Fruit fly (Drosophila melanogaster) whole organism, embryonic: ENCODE results near the gene Shmt.

Experiments
- Aef1 ChIP-seq: fragments of 200-800 bp; sonication (Bioruptor generic); IDR thresholded peaks from 3 replicates; pipeline ENCODE4 v1.3.6; 2022; ENCODE audit warnings: missing biosample characterization, missing genetic modification characterization
- Awh ChIP-seq: fragments of 200-800 bp; sonication (Bioruptor generic); IDR thresholded peaks from 2 replicates; pipeline ENCODE4, ENCODE4 v1.3.6; 2022; ENCODE audit warnings: missing biosample characterization, missing genetic modification characterization
- CG11456 ChIP-seq: fragments of 200-800 bp; sonication (Bioruptor generic); IDR thresholded peaks from 3 replicates; pipeline ENCODE4 v1.3.6; 2022; ENCODE audit warnings: missing biosample characterization, missing genetic modification characterization
- CG12155 ChIP-seq: fragments of 200-800 bp; sonication (Bioruptor generic); optimal IDR thresholded peaks from 3 replicates; lab custom pipeline; 2016; ENCODE audit warnings: missing biosample characterization, missing genetic modification characterization
- CG12236 ChIP-seq: fragments of 200-800 bp; sonication (Bioruptor generic); optimal IDR thresholded peaks from 2 replicates; lab custom pipeline; 2016; ENCODE audit warnings: missing biosample characterization, missing genetic modification characterization
- CG14014 ChIP-seq: fragments of 200-800 bp; sonication (Bioruptor generic); IDR thresholded peaks from 2 replicates; pipeline ENCODE4 v1.3.6; 2022; ENCODE audit warnings: missing biosample characterization, missing genetic modification characterization
- CG15479 ChIP-seq: fragments of 200-800 bp; sonication (Bioruptor generic); optimal IDR thresholded peaks from 3 replicates; lab custom pipeline; 2019; ENCODE audit warnings: missing biosample characterization, mild to moderate bottlenecking, missing genetic modification characterization, moderate library complexity
- CG1832 ChIP-seq: fragments of 200-800 bp; sonication (Bioruptor generic); optimal IDR thresholded peaks from 2 replicates; lab custom pipeline; 2017; ENCODE audit warnings: missing biosample characterization, mild to moderate bottlenecking, missing genetic modification characterization, inconsistent platforms
- CG18599 ChIP-seq: fragments of 200-800 bp; sonication (Bioruptor generic); optimal IDR thresholded peaks from 3 replicates; lab custom pipeline; 2017; ENCODE audit warnings: missing biosample characterization, missing genetic modification characterization, mild to moderate bottlenecking, moderate library complexity, missing genetic modification reagents
- CG31365 ChIP-seq: fragments of 200-800 bp; sonication (Bioruptor generic); optimal IDR thresholded peaks from 2 replicates; lab custom pipeline; 2018; ENCODE audit warnings: missing biosample characterization, mild to moderate bottlenecking, missing genetic modification characterization
- CG32532 ChIP-seq: fragments of 200-800 bp; sonication (Bioruptor generic); IDR thresholded peaks from 2 replicates; pipeline ENCODE4 v1.3.6; 2022; ENCODE audit warnings: missing biosample characterization, missing genetic modification characterization
- CG3281 ChIP-seq: fragments of 200-800 bp; sonication (Bioruptor generic); optimal IDR thresholded peaks from 3 replicates; lab custom pipeline; 2017; ENCODE audit warnings: missing biosample characterization, mild to moderate bottlenecking, missing genetic modification characterization
- CG34376 ChIP-seq: fragments of 200-800 bp; sonication (Bioruptor generic); optimal IDR thresholded peaks from 2 replicates; lab custom pipeline; 2018; ENCODE audit warnings: missing biosample characterization, mild to moderate bottlenecking, missing genetic modification characterization
- CG3847 ChIP-seq: fragments of 200-800 bp; sonication (Bioruptor generic); IDR thresholded peaks from 2 replicates; pipeline ENCODE4 v1.3.6; 2022; ENCODE audit warnings: missing biosample characterization, missing genetic modification characterization
- CG3995 ChIP-seq: fragments of 200-800 bp; sonication (Bioruptor generic); optimal IDR thresholded peaks from 3 replicates; lab custom pipeline; 2016; ENCODE audit warnings: missing biosample characterization, missing genetic modification characterization
- CG4328 ChIP-seq: fragments of 200-800 bp; sonication (Bioruptor generic); optimal IDR thresholded peaks from 3 replicates; lab custom pipeline; 2017; ENCODE audit warnings: missing biosample characterization, missing genetic modification reagents, missing genetic modification characterization
- CG7271 ChIP-seq: fragments of 200-800 bp; sonication (Bioruptor generic); optimal IDR thresholded peaks from 2 replicates; lab custom pipeline; 2018; ENCODE audit warnings: missing biosample characterization, mild to moderate bottlenecking, missing genetic modification characterization, moderate library complexity
- CG8924 ChIP-seq: fragments of 200-800 bp; optimal IDR thresholded peaks from 3 replicates; lab custom pipeline; 2019; ENCODE audit warnings: missing biosample characterization, mild to moderate bottlenecking, missing genetic modification characterization, moderate library complexity
- CG9797 ChIP-seq: fragments of 200-800 bp; sonication (Bioruptor generic); optimal IDR thresholded peaks from 3 replicates; lab custom pipeline; 2018; ENCODE audit warnings: missing biosample characterization, mild to moderate bottlenecking, missing genetic modification characterization
- Dip3 ChIP-seq: fragments of 200-800 bp; sonication (Bioruptor generic); optimal IDR thresholded peaks from 3 replicates; lab custom pipeline; 2016; ENCODE audit warnings: missing biosample characterization, missing genetic modification characterization
- Dll ChIP-seq: fragments of 200-800 bp; sonication (Bioruptor generic); IDR thresholded peaks from 4 replicates; pipeline ENCODE4 v1.3.6; 2022; ENCODE audit warnings: missing biosample characterization, missing genetic modification characterization; ENCODE audit not compliant: partially characterized antibody
- Ets65A ChIP-seq: fragments of 200-800 bp; sonication (Bioruptor generic); peaks from one replicate; lab custom pipeline; 2016; ENCODE audit warnings: missing biosample characterization, missing genetic modification characterization
- HLH54F ChIP-seq: fragments of 200-800 bp; sonication (Bioruptor generic); optimal IDR thresholded peaks from 3 replicates; lab custom pipeline; 2016; ENCODE audit warnings: missing biosample characterization, missing genetic modification characterization
- HmgD ChIP-seq: fragments of 200-800 bp; sonication (Bioruptor generic); optimal IDR thresholded peaks from 3 replicates; lab custom pipeline; 2016; ENCODE audit warnings: missing biosample characterization, missing genetic modification characterization
- Hr78 ChIP-seq, 2 experiments: fragments of 200-800 bp in 1 of 2; fragments of >200 bp in 1 of 2; sonication (Bioruptor generic) in 1 of 2; optimal IDR thresholded peaks; 2 replicates each; lab custom pipeline; 2017 to 2019; ENCODE audit warnings: missing biosample characterization in 2 of 2, missing genetic modification characterization in 2 of 2, mild to moderate bottlenecking in 1 of 2, moderate library complexity in 1 of 2
- Optix ChIP-seq: fragments of 200-800 bp; sonication (Bioruptor generic); IDR thresholded peaks from 3 replicates; pipeline ENCODE4 v1.3.6; 2022; ENCODE audit warnings: missing biosample characterization, missing genetic modification characterization
- Stat92E ChIP-seq, 3 experiments: fragments of >200 bp in 2 of 3; fragments of 200-800 bp in 1 of 3; sonication (Bioruptor generic) in 1 of 3; optimal IDR thresholded peaks; 2 replicates each; lab custom pipeline; 2017 to 2019; ENCODE audit warnings: missing biosample characterization in 3 of 3, missing genetic modification characterization in 3 of 3, mild to moderate bottlenecking in 1 of 3, moderate library complexity in 1 of 3
- Trl ChIP-seq, 3 experiments: fragments of >200 bp in 2 of 3; fragments of 200-800 bp in 1 of 3; sonication (Bioruptor generic) in 1 of 3; optimal IDR thresholded peaks; 2 replicates in 1 of 3; 3 replicates in 2 of 3; lab custom pipeline; 2016 to 2017; ENCODE audit warnings: missing biosample characterization in 1 of 3, missing genetic modification characterization in 1 of 3
- br ChIP-seq: fragments of >200 bp; optimal IDR thresholded peaks from 2 replicates; lab custom pipeline; 2017
- btn ChIP-seq: fragments of 200-800 bp; sonication (Bioruptor generic); optimal IDR thresholded peaks from 2 replicates; lab custom pipeline; 2016; ENCODE audit warnings: missing biosample characterization, missing genetic modification characterization
- cato ChIP-seq: fragments of 200-800 bp; sonication (Bioruptor generic); optimal IDR thresholded peaks from 2 replicates; lab custom pipeline; 2016; ENCODE audit warnings: missing biosample characterization, missing genetic modification characterization, borderline replicate concordance
- chinmo ChIP-seq: fragments of 200-800 bp; sonication (Bioruptor generic); IDR thresholded peaks from 4 replicates; pipeline ENCODE4 v1.3.6; 2022; ENCODE audit warnings: missing biosample characterization, missing genetic modification characterization; ENCODE audit not compliant: partially characterized antibody
- ci ChIP-seq: fragments of 200-800 bp; sonication (Bioruptor generic); IDR thresholded peaks from 3 replicates; pipeline ENCODE4 v1.3.6; 2022; ENCODE audit warnings: missing biosample characterization, missing genetic modification characterization
- cwo ChIP-seq: fragments of 200-800 bp; sonication (Bioruptor generic); optimal IDR thresholded peaks from 3 replicates; lab custom pipeline; 2017; ENCODE audit warnings: missing biosample characterization, missing genetic modification characterization, mild to moderate bottlenecking, moderate library complexity, missing genetic modification reagents
- dm ChIP-seq: fragments of 200-800 bp; sonication (Bioruptor generic); optimal IDR thresholded peaks from 3 replicates; lab custom pipeline; 2016; ENCODE audit warnings: missing biosample characterization, missing genetic modification characterization
- gem ChIP-seq: fragments of 200-800 bp; sonication (Bioruptor generic); optimal IDR thresholded peaks from 2 replicates; lab custom pipeline; 2019; ENCODE audit warnings: missing biosample characterization, mild to moderate bottlenecking, missing genetic modification characterization, moderate library complexity
- jumu ChIP-seq: fragments of 200-800 bp; sonication (Bioruptor generic); optimal IDR thresholded peaks from 3 replicates; lab custom pipeline; 2016; ENCODE audit warnings: missing biosample characterization, missing genetic modification characterization
- klu ChIP-seq: fragments of 200-800 bp; sonication (Bioruptor generic); IDR thresholded peaks from 2 replicates; pipeline ENCODE4 v1.3.6; 2022; ENCODE audit warnings: missing biosample characterization, missing genetic modification characterization
- p53 ChIP-seq: fragments of 200-800 bp; sonication (Bioruptor generic); optimal IDR thresholded peaks from 2 replicates; lab custom pipeline; 2016; ENCODE audit warnings: missing biosample characterization, missing genetic modification characterization
- pnt ChIP-seq: fragments of 200-800 bp; sonication (Bioruptor generic); optimal IDR thresholded peaks from 3 replicates; lab custom pipeline; 2016; ENCODE audit warnings: missing biosample characterization, missing genetic modification characterization
- salm ChIP-seq: fragments of 200-800 bp; sonication (Bioruptor generic); optimal IDR thresholded peaks from 2 replicates; lab custom pipeline; 2018; ENCODE audit warnings: missing biosample characterization, mild to moderate bottlenecking, missing genetic modification characterization
- sens ChIP-seq: fragments of 200-800 bp; sonication (Bioruptor generic); peaks from one replicate; lab custom pipeline; 2016; ENCODE audit warnings: missing biosample characterization, missing genetic modification characterization
- slbo ChIP-seq: fragments of 200-800 bp; sonication (Bioruptor generic); IDR thresholded peaks from 2 replicates; pipeline ENCODE4 v1.3.6; 2022; ENCODE audit warnings: missing biosample characterization, missing genetic modification characterization
- slou ChIP-seq: fragments of 200-800 bp; sonication (Bioruptor generic); optimal IDR thresholded peaks from 3 replicates; lab custom pipeline; 2016; ENCODE audit warnings: missing biosample characterization, missing genetic modification characterization
- sug ChIP-seq: fragments of 200-800 bp; optimal IDR thresholded peaks from 2 replicates; lab custom pipeline; 2019; ENCODE audit warnings: missing biosample characterization, mild to moderate bottlenecking, missing genetic modification characterization, moderate library complexity
- trem ChIP-seq: fragments of 200-800 bp; optimal IDR thresholded peaks from 3 replicates; lab custom pipeline; 2019; ENCODE audit warnings: missing biosample characterization, mild to moderate bottlenecking, missing genetic modification characterization, moderate library complexity
- unc-4 ChIP-seq: fragments of 200-800 bp; sonication (Bioruptor generic); IDR thresholded peaks from 2 replicates; pipeline ENCODE4 v1.3.6; 2022; ENCODE audit warnings: missing biosample characterization, missing genetic modification characterization; ENCODE audit not compliant: partially characterized antibody

Gene Shmt

DNA sequence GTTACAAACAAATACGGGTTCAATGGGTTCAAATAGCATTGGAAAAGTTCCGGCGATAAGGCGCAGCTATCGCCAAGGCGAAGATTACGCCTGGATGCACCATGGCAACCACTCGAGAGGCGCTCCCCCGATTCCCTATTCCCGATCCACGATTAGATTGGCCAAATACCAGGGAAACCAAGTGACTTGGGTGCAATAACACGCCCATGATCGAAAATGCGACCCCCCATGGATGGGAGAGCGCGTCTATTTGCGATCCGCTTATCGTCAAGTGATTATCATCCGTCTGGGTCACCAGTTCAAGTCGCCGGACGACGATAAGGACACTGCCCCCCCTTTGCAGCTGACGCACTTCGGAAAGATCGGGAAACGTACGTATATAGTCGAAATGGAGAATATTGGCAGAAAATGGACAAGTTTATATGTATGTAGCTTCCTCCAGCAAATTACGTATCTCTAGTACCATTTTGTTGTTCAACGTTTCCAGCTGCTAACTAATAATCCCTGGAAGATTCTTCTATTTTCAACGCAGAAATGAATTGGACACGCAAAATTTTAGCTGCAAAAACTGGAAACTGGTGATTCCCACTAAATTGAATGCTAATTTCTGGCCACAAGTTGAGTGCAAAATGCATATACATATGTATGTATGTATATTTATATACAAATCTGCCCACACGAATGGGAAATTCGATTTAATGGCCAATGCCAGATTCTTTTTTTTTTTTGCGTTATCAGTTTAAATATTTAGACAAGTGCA is 1.4 kb downstream of the Shmt start:
- peak; percentile 41 for TF ChIP-seq CG34376
- peak; percentile 99 for TF ChIP-seq sug (tag; lab: Kevin White, UChicago)
- no peak for TF ChIP-seq unc-4 (GFP tag; lab: Robert Waterston, UW)
- peak; percentile 54 for TF ChIP-seq sens (GFP tag; lab: Kevin White, UChicago)
- TF ChIP-seq chinmo: 0 out of 4 replicates have a peak, but pooled peaks have one; percentile 49
- peak; percentile 35 for TF ChIP-seq CG15479 (GFP tag; lab: Kevin White, UChicago)

DNA sequence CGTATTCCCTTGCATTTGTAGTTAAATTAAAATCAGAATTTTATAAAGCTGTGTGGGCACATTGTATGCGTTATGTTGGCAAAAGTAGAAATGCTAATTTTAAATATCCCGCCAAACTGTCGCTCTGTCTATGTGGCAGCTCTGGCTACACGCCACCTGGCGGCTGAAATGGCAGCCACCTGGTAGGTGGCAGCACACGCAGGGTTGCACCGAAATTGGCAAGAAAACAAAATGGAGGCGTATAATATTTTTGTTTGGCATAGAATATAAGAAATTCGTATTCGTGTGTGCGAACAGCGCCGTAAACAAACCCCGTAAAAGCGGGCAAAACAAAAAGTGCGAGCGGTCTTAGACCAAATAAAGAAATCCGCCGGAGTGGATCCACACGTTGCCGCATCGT is 8.7 kb downstream of the Shmt start, which contains the start of gene CG12236:
TSS of gene CG12236 (plus strand) at position 220 of the 400 bp plus-strand sequence.
- peak; percentile 20 for TF ChIP-seq CG12155
- TF ChIP-seq salm (tag; lab: Kevin White, UChicago): no peak
- TF ChIP-seq HmgD (GFP tag; lab: Kevin White, UChicago): peak; percentile 63
- TF ChIP-seq CG12236 (GFP tag; lab: Kevin White, UChicago): peak; percentile 20
- TF ChIP-seq Dll (GFP tag; lab: Robert Waterston, UW): no peak
- peak; percentile 24 for TF ChIP-seq HLH54F (GFP tag; lab: Kevin White, UChicago)
- peak; percentile 63 for TF ChIP-seq dm (GFP tag; lab: Kevin White, UChicago)
- TF ChIP-seq btn (GFP tag; lab: Kevin White, UChicago): no peak
- TF ChIP-seq cato: no peak
- no peak for TF ChIP-seq Awh
- TF ChIP-seq CG3995 (GFP tag; lab: Kevin White, UChicago): no peak
- peak; percentile 80; the same call in 2 of the 3 replicates for TF ChIP-seq CG11456 (GFP tag; lab: Robert Waterston, UW)
- peak; percentile 64; the same call in 1 of the 2 replicates for TF ChIP-seq slbo (GFP tag; lab: Robert Waterston, UW)
- TF ChIP-seq CG18599 (GFP tag; lab: Kevin White, UChicago): peak; percentile 13
- TF ChIP-seq ci: peak; percentile 64; the same call in 2 of the 3 replicates
- peak; percentile 69 for TF ChIP-seq CG32532 (GFP tag; lab: Robert Waterston, UW)
- peak; percentile 95 for TF ChIP-seq Ets65A
- TF ChIP-seq Trl (optimal IDR thresholded peaks at IDR 0.05; lab: Kevin White, UChicago): no peak
- peak; percentile 49 for TF ChIP-seq Trl (GFP tag; optimal IDR thresholded peaks at IDR 0.05; lab: Kevin White, UChicago)
- no peak for TF ChIP-seq CG7271
- TF ChIP-seq gem (tag; lab: Kevin White, UChicago): no peak
- peak; percentile 34 for TF ChIP-seq Dip3 (GFP tag; lab: Kevin White, UChicago)
- TF ChIP-seq trem: peak; percentile 89
- peak; percentile 63 for TF ChIP-seq CG9797 (GFP tag; lab: Kevin White, UChicago)
- TF ChIP-seq Optix (GFP tag; lab: Robert Waterston, UW): 0 out of 3 replicates have a peak, but pooled peaks have one; percentile 21
- peak; percentile 28 for TF ChIP-seq jumu (GFP tag; lab: Kevin White, UChicago)
- TF ChIP-seq p53 (GFP tag; lab: Kevin White, UChicago): peak; percentile 40
- no peak for TF ChIP-seq br
- TF ChIP-seq CG8924 (tag; lab: Kevin White, UChicago): peak; percentile 13
- TF ChIP-seq slou (GFP tag; lab: Kevin White, UChicago): peak; percentile 11
- TF ChIP-seq klu (GFP tag; lab: Robert Waterston, UW): no peak
- no peak for TF ChIP-seq pnt
- no peak for TF ChIP-seq cwo (GFP tag; lab: Kevin White, UChicago)
- peak; percentile 16 for TF ChIP-seq CG4328
- peak; percentile 9 for TF ChIP-seq CG31365 (tag; lab: Kevin White, UChicago)
- no peak for TF ChIP-seq Hr78 (GFP tag; optimal IDR thresholded peaks at IDR 0.05; lab: Kevin White, UChicago)
- TF ChIP-seq CG3281: peak; percentile 6
- TF ChIP-seq CG14014 (GFP tag; lab: Robert Waterston, UW): 0 out of 2 replicates have a peak, but pooled peaks have one; percentile 28
- no peak for TF ChIP-seq CG1832 (GFP tag; lab: Kevin White, UChicago)
- 0 out of 3 replicates have a peak, but pooled peaks have one; percentile 32 for TF ChIP-seq Aef1 (GFP tag; lab: Robert Waterston, UW)
- TF ChIP-seq CG3847 (GFP tag; lab: Robert Waterston, UW): peak; percentile 83
- TF ChIP-seq Stat92E (GFP tag; optimal IDR thresholded peaks at IDR 0.05; lab: Kevin White, UChicago): peak in 1 of 3 experiments; percentile 19
